Fruit fly (Drosophila melanogaster) whole organism, embryonic: ENCODE data around the gene Ugt36F1.
A peak's percentile ranks its signal among the peaks of the same experiment; 100 is the strongest.

Experiments used
- ATbp ChIP-seq: fragments of 200-800 bp; sonication (Bioruptor generic); optimal IDR thresholded peaks from 2 replicates; lab custom pipeline; 2017; ENCODE audit warnings: missing biosample characterization, mild to moderate bottlenecking, missing genetic modification characterization, missing genetic modification reagents
- CG13287 ChIP-seq: fragments of 200-800 bp; sonication (Bioruptor generic); IDR thresholded peaks from 2 replicates; pipeline ENCODE4 v1.3.6; 2022; ENCODE audit warnings: missing biosample characterization, missing genetic modification characterization; ENCODE audit not compliant: partially characterized antibody
- CG13424 ChIP-seq: fragments of 200-800 bp; sonication (Bioruptor generic); optimal IDR thresholded peaks from 2 replicates; lab custom pipeline; 2019; ENCODE audit warnings: missing biosample characterization, mild to moderate bottlenecking, missing genetic modification characterization, moderate library complexity
- CG13624 ChIP-seq: fragments of 200-800 bp; sonication (Bioruptor generic); optimal IDR thresholded peaks from 2 replicates; lab custom pipeline; 2016; ENCODE audit warnings: missing biosample characterization, missing genetic modification characterization
- CG16779 ChIP-seq: fragments of 200-800 bp; sonication (Bioruptor generic); IDR thresholded peaks from 2 replicates; pipeline ENCODE4 v1.3.6; 2022; ENCODE audit warnings: missing biosample characterization, missing genetic modification characterization
- CG17328 ChIP-seq: fragments of 200-800 bp; sonication (Bioruptor generic); IDR thresholded peaks from 2 replicates; pipeline ENCODE4 v1.3.6; 2022; ENCODE audit warnings: missing biosample characterization, missing genetic modification characterization
- CG17359 ChIP-seq: fragments of 200-800 bp; sonication (Bioruptor generic); optimal IDR thresholded peaks from 3 replicates; lab custom pipeline; 2018; ENCODE audit warnings: missing biosample characterization, mild to moderate bottlenecking, missing genetic modification characterization, moderate library complexity
- CG17912 ChIP-seq: fragments of 200-800 bp; sonication (Bioruptor generic); optimal IDR thresholded peaks from 2 replicates; lab custom pipeline; 2018; ENCODE audit warnings: missing biosample characterization, mild to moderate bottlenecking, missing genetic modification characterization
- CG18262 ChIP-seq: fragments of 200-800 bp; optimal IDR thresholded peaks from 3 replicates; lab custom pipeline; 2019; ENCODE audit warnings: missing biosample characterization, mild to moderate bottlenecking, missing genetic modification characterization, moderate library complexity
- CG2129 ChIP-seq: fragments of 200-800 bp; sonication (Bioruptor generic); IDR thresholded peaks from 2 replicates; pipeline ENCODE4 v1.3.6; 2022; ENCODE audit warnings: missing biosample characterization, missing genetic modification characterization; ENCODE audit not compliant: partially characterized antibody
- CG2889 ChIP-seq: fragments of 200-800 bp; sonication (Bioruptor generic); IDR thresholded peaks from 3 replicates; pipeline ENCODE4 v1.3.6; 2022; ENCODE audit warnings: missing biosample characterization, missing genetic modification characterization
- CG31441 ChIP-seq: fragments of 200-800 bp; sonication (Bioruptor generic); IDR thresholded peaks from 2 replicates; pipeline ENCODE4 v1.3.6; 2022; ENCODE audit warnings: missing biosample characterization, missing genetic modification characterization
- CG4282 ChIP-seq: fragments of 200-800 bp; sonication (Bioruptor generic); optimal IDR thresholded peaks from 2 replicates; lab custom pipeline; 2016; ENCODE audit warnings: missing biosample characterization, missing genetic modification characterization
- CG4360 ChIP-seq: fragments of 200-800 bp; sonication (Bioruptor generic); IDR thresholded peaks from 2 replicates; pipeline ENCODE4 v1.3.6; 2022; ENCODE audit warnings: missing biosample characterization, missing genetic modification characterization
- CG4707 ChIP-seq: fragments of 200-800 bp; sonication (Bioruptor generic); optimal IDR thresholded peaks from 2 replicates; lab custom pipeline; 2018; ENCODE audit warnings: missing biosample characterization, mild to moderate bottlenecking, missing genetic modification characterization, moderate library complexity
- CG8944 ChIP-seq: fragments of 200-800 bp; sonication (Bioruptor generic); optimal IDR thresholded peaks from 3 replicates; lab custom pipeline; 2016; ENCODE audit warnings: missing biosample characterization, missing genetic modification characterization
- CG9727 ChIP-seq: fragments of 200-800 bp; sonication (Bioruptor generic); optimal IDR thresholded peaks from 3 replicates; lab custom pipeline; 2017; ENCODE audit warnings: missing biosample characterization, mild to moderate bottlenecking, missing genetic modification characterization
- Chrac-16 ChIP-seq: fragments of 200-800 bp; sonication (Bioruptor generic); optimal IDR thresholded peaks from 3 replicates; lab custom pipeline; 2016; ENCODE audit warnings: missing biosample characterization, missing genetic modification characterization
- Dbx ChIP-seq: fragments of 200-800 bp; sonication (Bioruptor generic); IDR thresholded peaks from 3 replicates; pipeline ENCODE4 v1.3.6; 2022; ENCODE audit warnings: missing biosample characterization, missing genetic modification characterization
- Elba2 ChIP-seq: fragments of 200-800 bp; sonication (Bioruptor generic); optimal IDR thresholded peaks from 3 replicates; lab custom pipeline; 2016; ENCODE audit warnings: missing biosample characterization, missing genetic modification characterization
- Fer1 ChIP-seq: fragments of 200-800 bp; sonication (Bioruptor generic); optimal IDR thresholded peaks from 2 replicates; lab custom pipeline; 2017; ENCODE audit warnings: missing biosample characterization, mild to moderate bottlenecking, missing genetic modification characterization
- Fer2 ChIP-seq: fragments of 200-800 bp; sonication (Bioruptor generic); optimal IDR thresholded peaks from 2 replicates; lab custom pipeline; 2018; ENCODE audit warnings: missing biosample characterization, mild to moderate bottlenecking, missing genetic modification characterization, moderate library complexity
- HmgZ ChIP-seq: fragments of 200-800 bp; sonication (Bioruptor generic); optimal IDR thresholded peaks from 2 replicates; lab custom pipeline; 2018; ENCODE audit warnings: missing biosample characterization, mild to moderate bottlenecking, missing genetic modification characterization
- Hmx ChIP-seq: fragments of 200-800 bp; sonication (Bioruptor generic); optimal IDR thresholded peaks from 2 replicates; lab custom pipeline; 2016; ENCODE audit warnings: missing biosample characterization, missing genetic modification characterization
- Jarid2 ChIP-seq: fragments of 200-800 bp; sonication (Bioruptor generic); optimal IDR thresholded peaks from 3 replicates; lab custom pipeline; 2017; ENCODE audit warnings: mild to moderate bottlenecking, missing biosample characterization, missing genetic modification reagents, missing genetic modification characterization
- Lim3 ChIP-seq: fragments of 200-800 bp; sonication (Bioruptor generic); IDR thresholded peaks from 2 replicates; pipeline ENCODE4 v1.3.6; 2022; ENCODE audit warnings: missing biosample characterization, missing genetic modification characterization
- Med ChIP-seq: fragments of 200-800 bp; sonication (Bioruptor generic); peaks from one replicate; lab custom pipeline; 2016; ENCODE audit warnings: missing biosample characterization, missing genetic modification characterization, mild to moderate bottlenecking, inconsistent platforms, moderate library complexity
- Mrtf ChIP-seq: fragments of 200-800 bp; sonication (Bioruptor generic); IDR thresholded peaks from 3 replicates; pipeline ENCODE4 v1.3.6; 2022; ENCODE audit warnings: missing biosample characterization, missing genetic modification characterization
- NC2α ChIP-seq: fragments of 200-800 bp; sonication (Bioruptor generic); optimal IDR thresholded peaks from 2 replicates; lab custom pipeline; 2016; ENCODE audit warnings: missing biosample characterization, missing genetic modification characterization
- Ravus ChIP-seq: fragments of 200-800 bp; sonication (Bioruptor generic); IDR thresholded peaks from 2 replicates; pipeline ENCODE4 v1.3.6; 2022; ENCODE audit warnings: missing biosample characterization, missing genetic modification characterization
- Rfx ChIP-seq: fragments of 200-800 bp; sonication (Bioruptor generic); IDR thresholded peaks from 2 replicates; pipeline ENCODE4 v1.3.6; 2022; ENCODE audit warnings: missing biosample characterization, missing genetic modification characterization
- Side ChIP-seq: fragments of 200-800 bp; sonication (Bioruptor generic); optimal IDR thresholded peaks from 2 replicates; lab custom pipeline; 2016; ENCODE audit warnings: missing biosample characterization, missing genetic modification characterization
- Sox102F ChIP-seq: fragments of 200-800 bp; sonication (Bioruptor generic); optimal IDR thresholded peaks from 2 replicates; lab custom pipeline; 2018; ENCODE audit warnings: missing biosample characterization, mild to moderate bottlenecking, missing genetic modification characterization, moderate library complexity
- Spps ChIP-seq: fragments of 200-800 bp; sonication (Bioruptor generic); optimal IDR thresholded peaks from 2 replicates; lab custom pipeline; 2018; ENCODE audit warnings: missing biosample characterization, mild to moderate bottlenecking, missing genetic modification characterization
- al ChIP-seq: fragments of 200-800 bp; sonication (Bioruptor generic); IDR thresholded peaks from 2 replicates; pipeline ENCODE4 v1.3.6; 2022; ENCODE audit warnings: missing biosample characterization, missing genetic modification characterization
- cas ChIP-seq: fragments of 200-800 bp; sonication (Bioruptor generic); IDR thresholded peaks from 2 replicates; pipeline ENCODE4 v1.3.6; 2022; ENCODE audit warnings: missing biosample characterization, missing genetic modification characterization
- chm ChIP-seq: fragments of 200-800 bp; sonication (Bioruptor generic); IDR thresholded peaks from 2 replicates; pipeline ENCODE4 v1.3.6; 2022; ENCODE audit warnings: missing biosample characterization, missing genetic modification characterization
- dimm ChIP-seq: fragments of 200-800 bp; sonication (Bioruptor generic); IDR thresholded peaks from 2 replicates; pipeline ENCODE4 v1.3.6; 2022; ENCODE audit warnings: missing biosample characterization, missing genetic modification characterization
- gce ChIP-seq: fragments of 200-800 bp; sonication (Bioruptor generic); IDR thresholded peaks from 3 replicates; pipeline ENCODE4 v1.3.6; 2022; ENCODE audit warnings: missing biosample characterization, missing genetic modification characterization
- gcm ChIP-seq: fragments of 200-800 bp; sonication (Bioruptor generic); optimal IDR thresholded peaks from 2 replicates; lab custom pipeline; 2019; ENCODE audit warnings: missing biosample characterization, mild to moderate bottlenecking, missing genetic modification characterization, moderate library complexity
- h ChIP-seq: fragments of >200 bp; optimal IDR thresholded peaks from 2 replicates; lab custom pipeline; 2017
- inv ChIP-seq: fragments of 200-800 bp; sonication (Bioruptor generic); IDR thresholded peaks from 2 replicates; pipeline ENCODE4 v1.3.6; 2022; ENCODE audit warnings: missing biosample characterization, missing genetic modification characterization; ENCODE audit not compliant: partially characterized antibody
- pnt ChIP-seq: fragments of 200-800 bp; sonication (Bioruptor generic); optimal IDR thresholded peaks from 3 replicates; lab custom pipeline; 2016; ENCODE audit warnings: missing biosample characterization, missing genetic modification characterization
- prd ChIP-seq, 3 experiments: fragments of >200 bp in 2 of 3; fragments of 200-800 bp in 1 of 3; sonication (Bioruptor generic) in 1 of 3; optimal IDR thresholded peaks in 2 of 3; IDR thresholded peaks in 1 of 3; 2 replicates in 2 of 3; 3 replicates in 1 of 3; pipeline versions ENCODE4 v1.3.6 to Lab custom; 2017 to 2022; ENCODE audit warnings: missing biosample characterization in 1 of 3, missing genetic modification characterization in 1 of 3
- sd ChIP-seq: fragments of 200-800 bp; sonication (Bioruptor generic); optimal IDR thresholded peaks from 3 replicates; lab custom pipeline; 2018; ENCODE audit warnings: missing biosample characterization, mild to moderate bottlenecking, missing genetic modification characterization, moderate library complexity
- so ChIP-seq: fragments of 200-800 bp; sonication (Bioruptor generic); IDR thresholded peaks from 3 replicates; pipeline ENCODE4 v1.3.6; 2022; ENCODE audit warnings: missing biosample characterization, missing genetic modification characterization
- sob ChIP-seq: fragments of 200-800 bp; sonication (Bioruptor generic); IDR thresholded peaks from 2 replicates; pipeline ENCODE4 v1.3.6; 2022; ENCODE audit warnings: missing biosample characterization, missing genetic modification characterization
- ssp ChIP-seq: fragments of 200-800 bp; sonication (Bioruptor generic); IDR thresholded peaks from 2 replicates; pipeline ENCODE4 v1.3.6; 2022; ENCODE audit warnings: missing biosample characterization, missing genetic modification characterization
- tin ChIP-seq: fragments of 200-800 bp; sonication (Bioruptor generic); optimal IDR thresholded peaks from 3 replicates; lab custom pipeline; 2016; ENCODE audit warnings: missing biosample characterization, missing genetic modification characterization
- vvl ChIP-seq: fragments of 200-800 bp; sonication (Bioruptor generic); IDR thresholded peaks from 2 replicates; pipeline ENCODE4 v1.3.6; 2022; ENCODE audit warnings: missing biosample characterization, missing genetic modification characterization

The Ugt36F1 gene

dm6 chr2L:18808754-18809329, 10.3 kb upstream of the Ugt36F1 start (continued):
- TF ChIP-seq Spps (tag; lab: Kevin White, UChicago), result no peak
- no peak for TF ChIP-seq CG2129 (GFP tag; lab: Robert Waterston, UW)
- 0 out of 2 replicates have a peak, but pooled peaks have one; percentile 10 for TF ChIP-seq sob (GFP tag; lab: Robert Waterston, UW)
- TF ChIP-seq gce (GFP tag; lab: Robert Waterston, UW), result 0 out of 3 replicates have a peak, but pooled peaks have one; percentile 40
- 0 out of 2 replicates have a peak, but pooled peaks have one; percentile 23 for TF ChIP-seq Rfx (GFP tag; lab: Robert Waterston, UW)
- no peak for TF ChIP-seq HmgZ
- TF ChIP-seq prd (optimal IDR thresholded peaks at IDR 0.05; lab: Kevin White, UChicago), result no peak
- peak; percentile 87 for TF ChIP-seq prd (GFP tag; IDR thresholded peaks at IDR 0.05; lab: Robert Waterston, UW)
- 0 out of 2 replicates have a peak, but pooled peaks have one; percentile 32 for TF ChIP-seq CG31441 (GFP tag; lab: Robert Waterston, UW)
- TF ChIP-seq h (lab: Kevin White, UChicago), result no peak
- TF ChIP-seq CG13624 (GFP tag; lab: Kevin White, UChicago), result no peak
- TF ChIP-seq NC2α, result no peak
- TF ChIP-seq al (GFP tag; lab: Robert Waterston, UW), result no peak
- TF ChIP-seq dimm (GFP tag; lab: Robert Waterston, UW), result no peak
- peak; percentile 28; the same call in 1 of the 2 replicates for TF ChIP-seq ssp (GFP tag; lab: Robert Waterston, UW)
- no peak for TF ChIP-seq Hmx (GFP tag; lab: Kevin White, UChicago)
- no peak for TF ChIP-seq Ravus (GFP tag; lab: Robert Waterston, UW)
- TF ChIP-seq Med, result peak; percentile 52
- TF ChIP-seq sd, result no peak
- no peak for TF ChIP-seq Lim3 (GFP tag; lab: Robert Waterston, UW)
- no peak for TF ChIP-seq CG8944
- no peak for TF ChIP-seq Side
- no peak for TF ChIP-seq pnt (GFP tag; lab: Kevin White, UChicago)
- TF ChIP-seq gcm, result no peak
- no peak for TF ChIP-seq CG4282 (GFP tag; lab: Kevin White, UChicago)
- no peak for TF ChIP-seq inv
- TF ChIP-seq cas (GFP tag; lab: Robert Waterston, UW), result no peak
- TF ChIP-seq CG16779 (GFP tag; lab: Robert Waterston, UW), result no peak
- 0 out of 2 replicates have a peak, but pooled peaks have one; percentile 30 for TF ChIP-seq CG4360 (GFP tag; lab: Robert Waterston, UW)
- peak; percentile 38 for TF ChIP-seq CG18262 (tag; lab: Kevin White, UChicago)
- peak; percentile 13 for TF ChIP-seq CG13424 (tag; lab: Kevin White, UChicago)
- peak; percentile 8 for TF ChIP-seq Sox102F (GFP tag; lab: Kevin White, UChicago)
- TF ChIP-seq tin (GFP tag; lab: Kevin White, UChicago), result no peak
- peak; percentile 23; the same call in 1 of the 3 replicates for TF ChIP-seq CG2889
- 0 out of 2 replicates have a peak, but pooled peaks have one; percentile 18 for TF ChIP-seq chm (GFP tag; lab: Robert Waterston, UW)
- TF ChIP-seq Elba2 (GFP tag; lab: Kevin White, UChicago), result no peak
- TF ChIP-seq CG17359, result peak; percentile 26
- peak; percentile 60 for TF ChIP-seq CG9727 (GFP tag; lab: Kevin White, UChicago)
- no peak for TF ChIP-seq Mrtf (GFP tag; lab: Robert Waterston, UW)
- TF ChIP-seq vvl (GFP tag; lab: Robert Waterston, UW), result peak; percentile 16; the same call in 1 of the 2 replicates
- TF ChIP-seq Jarid2 (GFP tag; lab: Kevin White, UChicago), result no peak
- TF ChIP-seq so (GFP tag; lab: Robert Waterston, UW), result no peak
- peak; percentile 10 for TF ChIP-seq Chrac-16 (GFP tag; lab: Kevin White, UChicago)
- TF ChIP-seq CG17912 (GFP tag; lab: Kevin White, UChicago), result no peak
- TF ChIP-seq CG4707, result no peak
- TF ChIP-seq CG17328 (GFP tag; lab: Robert Waterston, UW), result 0 out of 2 replicates have a peak, but pooled peaks have one; percentile 29
- no peak for TF ChIP-seq Fer1 (GFP tag; lab: Kevin White, UChicago)
- TF ChIP-seq Fer2, result no peak
- no peak for TF ChIP-seq Dbx (GFP tag; lab: Robert Waterston, UW)
- no peak for TF ChIP-seq CG13287 (GFP tag; lab: Robert Waterston, UW)
- no peak for TF ChIP-seq ATbp (GFP tag; lab: Kevin White, UChicago)
